Worm (Caenorhabditis elegans) whole organism, young adult: Measurements from ENCODE around the gene fbxb-75.

Experiments used
- C06A6.2 ChIP-seq: fragments of 200-800 bp; sonication (Bioruptor generic); conservative IDR thresholded peaks from 2 replicates; pipeline ENCODE4 v1.3.6; 2022; ENCODE audit warnings: missing genetic modification characterization, missing compliant biosample characterization
- F23B12.7 ChIP-seq: sonication (generic microtip); optimal IDR thresholded peaks from 2 replicates; lab custom pipeline; 2017; ENCODE audit warnings: missing genetic modification characterization, mild to moderate bottlenecking, missing compliant biosample characterization, antibody characterized with exemption, moderate library complexity; ENCODE audit not compliant: insufficient read depth
- F39B2.1 ChIP-seq: fragments of 200-800 bp; sonication (Bioruptor generic); IDR thresholded peaks from 2 replicates; pipeline ENCODE4 v1.3.6; 2022; ENCODE audit warnings: missing genetic modification reagents, missing genetic modification characterization, missing compliant biosample characterization
- F49E8.2 ChIP-seq: sonication (generic microtip); optimal IDR thresholded peaks from 3 replicates; lab custom pipeline; 2017; ENCODE audit warnings: missing genetic modification characterization, mild to moderate bottlenecking, missing compliant biosample characterization, antibody characterized with exemption, moderate library complexity; ENCODE audit not compliant: insufficient read depth
- F57C9.4 ChIP-seq: sonication (generic microtip); optimal IDR thresholded peaks from 2 replicates; lab custom pipeline; 2017; ENCODE audit warnings: mild to moderate bottlenecking, missing genetic modification characterization, missing compliant biosample characterization
- T07F8.4 ChIP-seq: sonication (generic microtip); optimal IDR thresholded peaks from 2 replicates; lab custom pipeline; 2016; ENCODE audit warnings: mild to moderate bottlenecking, missing genetic modification characterization, moderate library complexity, missing compliant biosample characterization
- T26A5.8 ChIP-seq: sonication (generic microtip); optimal IDR thresholded peaks from 2 replicates; lab custom pipeline; 2016; ENCODE audit warnings: missing genetic modification characterization, missing compliant biosample characterization
- Y53G8AR.9 ChIP-seq: fragments of 200-800 bp; sonication (Bioruptor generic); conservative IDR thresholded peaks from 2 replicates; pipeline ENCODE4 v1.3.6; 2022; ENCODE audit warnings: missing genetic modification reagents, missing genetic modification characterization, missing compliant biosample characterization
- Y79H2A.3 ChIP-seq: fragments of 200-800 bp; sonication (Bioruptor generic); conservative IDR thresholded peaks from 2 replicates; pipeline ENCODE4 v1.3.6; 2022; ENCODE audit warnings: missing genetic modification reagents, missing genetic modification characterization, missing compliant biosample characterization
- aptf-2 ChIP-seq: fragments of 200-800 bp; sonication (Bioruptor generic); conservative IDR thresholded peaks from 2 replicates; pipeline ENCODE4 v1.3.6; 2022; ENCODE audit warnings: missing genetic modification reagents, missing genetic modification characterization, missing compliant biosample characterization
- atf-7 ChIP-seq: sonication (generic microtip); optimal IDR thresholded peaks from 2 replicates; lab custom pipeline; 2017; ENCODE audit warnings: mild to moderate bottlenecking, missing genetic modification characterization, missing compliant biosample characterization
- athp-1 ChIP-seq: sonication (generic microtip); optimal IDR thresholded peaks from 2 replicates; lab custom pipeline; 2017; ENCODE audit warnings: mild to moderate bottlenecking, missing genetic modification characterization, missing compliant biosample characterization
- attf-5 ChIP-seq: fragments of 200-800 bp; sonication (Bioruptor generic); optimal IDR thresholded peaks from 2 replicates; lab custom pipeline; 2018; ENCODE audit warnings: mild to moderate bottlenecking, missing genetic modification characterization, missing compliant biosample characterization
- ccch-3 ChIP-seq: fragments of 200-800 bp; sonication (Bioruptor generic); optimal IDR thresholded peaks from 2 replicates; lab custom pipeline; 2018; ENCODE audit warnings: mild to moderate bottlenecking, missing genetic modification characterization, missing compliant biosample characterization
- ceh-58 ChIP-seq: fragments of 200-800 bp; sonication (Bioruptor generic); IDR thresholded peaks from 2 replicates; pipeline ENCODE4 v1.3.6; 2022; ENCODE audit warnings: missing genetic modification characterization, missing compliant biosample characterization
- dpff-1 ChIP-seq: sonication (generic microtip); optimal IDR thresholded peaks from 2 replicates; lab custom pipeline; 2017; ENCODE audit warnings: mild to moderate bottlenecking, missing genetic modification characterization, missing compliant biosample characterization
- dpl-1 ChIP-seq: fragments of 150-350 bp; optimal IDR thresholded peaks from 2 replicates; lab custom pipeline; 2014; ENCODE audit warnings: missing biosample characterization, missing genetic modification reagents, missing genetic modification characterization
- efl-1 ChIP-seq: fragments of 150-350 bp; optimal IDR thresholded peaks from 2 replicates; lab custom pipeline; 2014; ENCODE audit warnings: missing biosample characterization, missing genetic modification reagents, missing genetic modification characterization
- egl-44 ChIP-seq: fragments of 200-800 bp; sonication (Bioruptor generic); IDR thresholded peaks from 2 replicates; pipeline ENCODE4 v1.3.6; 2022; ENCODE audit warnings: missing genetic modification reagents, missing genetic modification characterization, missing compliant biosample characterization
- egrh-3 ChIP-seq: fragments of 200-800 bp; sonication (Bioruptor generic); IDR thresholded peaks from 2 replicates; pipeline ENCODE4 v1.3.6; 2022; ENCODE audit warnings: missing genetic modification reagents, missing genetic modification characterization, missing compliant biosample characterization
- ets-4 ChIP-seq: fragments of 200-800 bp; sonication (Bioruptor generic); optimal IDR thresholded peaks from 2 replicates; lab custom pipeline; 2018; ENCODE audit warnings: mild to moderate bottlenecking, missing genetic modification characterization, missing compliant biosample characterization
- him-1 ChIP-seq: sonication (generic microtip); optimal IDR thresholded peaks from 2 replicates; lab custom pipeline; 2016; ENCODE audit warnings: missing genotype, missing genetic modification reagents, missing genetic modification characterization, missing compliant biosample characterization
- hlh-12 ChIP-seq: sonication (generic microtip); optimal IDR thresholded peaks from 2 replicates; lab custom pipeline; 2016; ENCODE audit warnings: missing genetic modification characterization, missing compliant biosample characterization
- hmg-20 ChIP-seq: fragments of 200-800 bp; sonication (Bioruptor generic); IDR thresholded peaks from 2 replicates; pipeline ENCODE4 v1.3.6; 2022; ENCODE audit warnings: missing genetic modification reagents, missing genetic modification characterization, missing compliant biosample characterization
- hrde-1 ChIP-seq: sonication (generic microtip); optimal IDR thresholded peaks from 2 replicates; lab custom pipeline; 2016; ENCODE audit warnings: missing genetic modification characterization, mild to moderate bottlenecking, missing compliant biosample characterization, moderate library complexity, missing genotype, missing genetic modification reagents, borderline replicate concordance
- lag-1 ChIP-seq: fragments of 200-800 bp; sonication (Bioruptor generic); IDR thresholded peaks from 2 replicates; pipeline ENCODE4 v1.3.6; 2022; ENCODE audit warnings: missing genetic modification reagents, missing genetic modification characterization, missing compliant biosample characterization
- let-607 ChIP-seq, 2 experiments: fragments of 200-800 bp in 1 of 2; sonication (Bioruptor generic) in 1 of 2; sonication (generic microtip) in 1 of 2; optimal IDR thresholded peaks; 2 replicates each; lab custom pipeline; 2016 to 2018; ENCODE audit warnings: mild to moderate bottlenecking in 2 of 2, missing compliant biosample characterization in 2 of 2, missing genetic modification characterization in 2 of 2, moderate library complexity in 2 of 2, missing genotype in 1 of 2
- lin-26 ChIP-seq: fragments of 200-800 bp; sonication (Bioruptor generic); IDR thresholded peaks from 2 replicates; pipeline ENCODE4 v1.3.6; 2022; ENCODE audit warnings: missing genetic modification reagents, missing genetic modification characterization, missing compliant biosample characterization
- lin-40 ChIP-seq: sonication (generic microtip); optimal IDR thresholded peaks from 2 replicates; lab custom pipeline; 2016; ENCODE audit warnings: missing genetic modification characterization, mild to moderate bottlenecking, missing compliant biosample characterization, missing genotype, missing genetic modification reagents
- lsl-1 ChIP-seq: fragments of 200-800 bp; sonication (Bioruptor generic); optimal IDR thresholded peaks from 2 replicates; lab custom pipeline; 2018; ENCODE audit warnings: mild to moderate bottlenecking, missing genetic modification characterization, moderate library complexity, missing compliant biosample characterization
- madf-8 ChIP-seq: fragments of 200-800 bp; sonication (Bioruptor generic); conservative IDR thresholded peaks from 2 replicates; pipeline ENCODE4 v1.3.6; 2022; ENCODE audit warnings: missing genetic modification reagents, missing genetic modification characterization, missing compliant biosample characterization
- mcd-1 ChIP-seq: fragments of 200-800 bp; sonication (Bioruptor generic); IDR thresholded peaks from 2 replicates; pipeline ENCODE4 v1.3.6; 2022; ENCODE audit warnings: missing genetic modification reagents, missing genetic modification characterization, missing compliant biosample characterization
- nfya-2 ChIP-seq: fragments of 200-800 bp; sonication (Bioruptor generic); IDR thresholded peaks from 2 replicates; pipeline ENCODE4 v1.3.6; 2022; ENCODE audit warnings: missing genetic modification reagents, missing genetic modification characterization, missing compliant biosample characterization
- nfyb-1 ChIP-seq: fragments of 200-800 bp; sonication (Bioruptor generic); IDR thresholded peaks from 2 replicates; pipeline ENCODE4 v1.3.6; 2022; ENCODE audit warnings: missing genetic modification reagents, missing genetic modification characterization, missing compliant biosample characterization
- nhr-120 ChIP-seq: fragments of 200-800 bp; sonication (Bioruptor generic); IDR thresholded peaks from 2 replicates; pipeline ENCODE4 v1.3.6; 2022; ENCODE audit warnings: missing genetic modification characterization, missing compliant biosample characterization
- pha-4 ChIP-seq: fragments of 150-350 bp; sonication (generic microtip); optimal IDR thresholded peaks from 2 replicates; lab custom pipeline; 2014; ENCODE audit warnings: missing biosample characterization, missing genetic modification reagents, missing genetic modification characterization
- repo-1 ChIP-seq: sonication (generic microtip); optimal IDR thresholded peaks from 2 replicates; lab custom pipeline; 2017; ENCODE audit warnings: mild to moderate bottlenecking, missing genetic modification characterization, missing compliant biosample characterization
- rpc-1 ChIP-seq, 2 experiments: fragments of 150-350 bp in 1 of 2; sonication (generic microtip) in 1 of 2; optimal IDR thresholded peaks; 2 replicates each; lab custom pipeline; 2014 to 2018; ENCODE audit warnings: missing biosample characterization in 1 of 2, missing genetic modification characterization in 1 of 2, missing genetic modification reagents in 1 of 2, missing genotype in 1 of 2
- snpc-1.1 ChIP-seq: sonication (generic microtip); optimal IDR thresholded peaks from 2 replicates; lab custom pipeline; 2017; ENCODE audit warnings: missing genetic modification characterization, mild to moderate bottlenecking, missing compliant biosample characterization, antibody characterized with exemption, moderate library complexity, missing genotype, missing genetic modification reagents; ENCODE audit not compliant: insufficient read depth
- snpc-4 ChIP-seq, 5 experiments: fragments of 150-350 bp in 1 of 5; sonication (generic microtip) in 4 of 5; optimal IDR thresholded peaks; 2 replicates each; lab custom pipeline; 2014 to 2018; ENCODE audit warnings: missing genetic modification characterization in 5 of 5, missing biosample characterization in 3 of 5, antibody characterized with exemption in 2 of 5, mild to moderate bottlenecking in 2 of 5, missing compliant biosample characterization in 2 of 5, missing genotype in 2 of 5, moderate library complexity in 2 of 5, missing genetic modification reagents in 1 of 5
- somi-1 ChIP-seq: fragments of 200-800 bp; sonication (Bioruptor generic); optimal IDR thresholded peaks from 2 replicates; lab custom pipeline; 2018; ENCODE audit warnings: mild to moderate bottlenecking, missing genetic modification characterization, missing compliant biosample characterization
- sptf-2 ChIP-seq: fragments of 200-800 bp; sonication (Bioruptor generic); optimal IDR thresholded peaks from 2 replicates; lab custom pipeline; 2018; ENCODE audit warnings: mild to moderate bottlenecking, missing genetic modification characterization, missing compliant biosample characterization
- tbx-9 ChIP-seq: sonication (generic microtip); optimal IDR thresholded peaks from 2 replicates; lab custom pipeline; 2016; ENCODE audit warnings: borderline replicate concordance, missing genetic modification characterization, inconsistent platforms, missing compliant biosample characterization
- tlf-1 ChIP-seq: fragments of 200-800 bp; sonication (Bioruptor generic); optimal IDR thresholded peaks from 2 replicates; lab custom pipeline; 2018; ENCODE audit warnings: mild to moderate bottlenecking, missing genetic modification characterization, missing compliant biosample characterization
- ztf-18 ChIP-seq: sonication (generic microtip); optimal IDR thresholded peaks from 2 replicates; lab custom pipeline; 2016; ENCODE audit warnings: missing genotype, mild to moderate bottlenecking, missing genetic modification characterization, missing compliant biosample characterization
- ztf-26 ChIP-seq: sonication (generic microtip); optimal IDR thresholded peaks from 2 replicates; lab custom pipeline; 2017; ENCODE audit warnings: missing genetic modification characterization, missing compliant biosample characterization
- ztf-28 ChIP-seq: fragments of 200-800 bp; sonication (Bioruptor generic); IDR thresholded peaks from 2 replicates; pipeline ENCODE4 v1.3.6; 2022; ENCODE audit warnings: missing genetic modification reagents, missing genetic modification characterization, missing compliant biosample characterization
- ztf-3 ChIP-seq: fragments of 200-800 bp; sonication (Bioruptor generic); optimal IDR thresholded peaks from 2 replicates; lab custom pipeline; 2018; ENCODE audit warnings: mild to moderate bottlenecking, missing genetic modification characterization, missing compliant biosample characterization

fbxb-75 gene

DNA sequence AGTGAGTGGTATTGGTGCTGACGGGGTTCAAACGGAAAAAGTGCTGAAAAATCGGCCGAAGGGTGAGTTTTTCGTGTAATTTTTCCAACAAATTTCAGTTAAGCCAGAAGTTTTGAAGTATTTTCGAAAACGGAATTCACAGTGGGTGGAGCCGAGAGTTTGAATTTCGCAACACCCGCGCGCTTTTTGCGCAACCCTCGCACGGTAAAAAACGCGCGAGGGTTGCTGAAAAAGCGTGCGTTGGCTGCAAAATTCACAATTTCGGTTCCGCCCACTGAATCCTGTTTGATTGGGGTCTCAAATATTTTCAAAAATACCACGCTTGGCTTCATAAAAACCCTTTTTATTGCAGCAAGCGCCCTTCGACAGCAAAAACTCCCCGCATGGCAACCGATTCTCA, 6.4 kb upstream of the fbxb-75 start:
- TF ChIP-seq egrh-3 (GFP tag; lab: Robert Waterston, UW) (no peak; the same call in 1 of the 2 replicates), ceh-58 (GFP tag; lab: Robert Waterston, UW) (no peak), tbx-9 (no peak), rpc-1 (optimal IDR thresholded peaks at IDR 0.05; lab: Kevin White, UChicago) (peak; percentile 19), rpc-1 (tag; optimal IDR thresholded peaks at IDR 0.05; lab: Kevin White, UChicago) (no peak), lag-1 (GFP tag; lab: Robert Waterston, UW) (no peak), dpl-1 (peak; percentile 30), C06A6.2 (GFP tag; lab: Robert Waterston, UW) (no peak), lin-26 (GFP tag; lab: Robert Waterston, UW) (peak; percentile 37; the same call in 1 of the 2 replicates), aptf-2 (GFP tag; lab: Robert Waterston, UW) (no peak), hmg-20 (GFP tag; lab: Robert Waterston, UW) (no peak), egl-44 (GFP tag; lab: Robert Waterston, UW) (no peak), T07F8.4 (no peak), lin-40 (tag; lab: Kevin White, UChicago) (no peak), nfya-2 (GFP tag; lab: Robert Waterston, UW) (no peak), attf-5 (GFP tag; lab: Kevin White, UChicago) (no peak), ztf-18 (no peak), Y79H2A.3 (no peak), repo-1 (tag; lab: Kevin White, UChicago) (no peak), let-607 (tag; optimal IDR thresholded peaks at IDR 0.05; lab: Kevin White, UChicago) (no peak), efl-1 (no peak), F49E8.2 (tag; lab: Kevin White, UChicago) (peak; percentile 53), snpc-4 (GFP tag; optimal IDR thresholded peaks at IDR 0.05; lab: Kevin White, UChicago) (no peak), snpc-4 (tag; optimal IDR thresholded peaks at IDR 0.05; lab: Kevin White, UChicago) (no peak), lsl-1 (GFP tag; lab: Kevin White, UChicago) (peak; percentile 58), hlh-12 (tag; lab: Kevin White, UChicago) (no peak), mcd-1 (GFP tag; lab: Robert Waterston, UW) (0 out of 2 replicates have a peak, but pooled peaks have one; percentile 42), T26A5.8 (tag; lab: Kevin White, UChicago) (no peak), somi-1 (no peak), F39B2.1 (GFP tag; lab: Robert Waterston, UW) (0 out of 2 replicates have a peak, but pooled peaks have one; percentile 12), ztf-28 (GFP tag; lab: Robert Waterston, UW) (peak; percentile 56; the same call in 1 of the 2 replicates), F23B12.7 (tag; lab: Kevin White, UChicago) (no peak), nfyb-1 (GFP tag; lab: Robert Waterston, UW) (no peak), ztf-26 (tag; lab: Kevin White, UChicago) (no peak), tlf-1 (no peak), ccch-3 (no peak), ztf-3 (GFP tag; lab: Kevin White, UChicago) (no peak), F57C9.4 (tag; lab: Kevin White, UChicago) (no peak), nhr-120 (GFP tag; lab: Robert Waterston, UW) (no peak), hrde-1 (no peak), madf-8 (GFP tag; lab: Robert Waterston, UW) (no peak), sptf-2 (GFP tag; lab: Kevin White, UChicago) (no peak), atf-7 (tag; lab: Kevin White, UChicago) (no peak), dpff-1 (tag; lab: Kevin White, UChicago) (no peak), ets-4 (GFP tag; lab: Kevin White, UChicago) (no peak), pha-4 (no peak), him-1 (tag; lab: Kevin White, UChicago) (no peak), athp-1 (no peak), Y53G8AR.9 (GFP tag; lab: Robert Waterston, UW) (no peak), snpc-1.1 (tag; lab: Kevin White, UChicago) (no peak)
